Fruit fly (Drosophila melanogaster): ENCODE data around the gene Marf.

The Marf gene

DNA sequence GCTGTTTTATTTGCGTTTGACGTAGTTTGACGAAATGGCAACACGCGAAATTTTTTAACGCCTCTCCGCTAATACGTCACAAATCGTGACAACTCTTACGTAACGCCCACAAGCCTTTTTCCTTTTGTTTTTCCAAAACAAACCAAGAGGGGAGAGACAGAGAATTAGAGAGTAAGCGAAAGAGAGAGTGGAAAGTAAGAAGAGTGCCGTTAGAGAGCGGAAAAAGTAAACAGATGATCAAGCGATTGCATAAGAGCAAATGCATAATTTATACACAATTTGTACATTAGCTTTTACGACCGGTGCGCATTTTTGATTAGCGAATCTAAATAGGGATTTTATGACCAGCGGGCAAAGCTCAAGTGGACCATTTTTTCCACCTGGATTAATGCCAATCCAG lies 11.6 kb upstream of the Marf start:
- no peak for TF ChIP-seq Crg-1 (GFP tag; optimal IDR thresholded peaks at IDR 0.05)
- TF ChIP-seq Hr96 (GFP tag; optimal IDR thresholded peaks at IDR 0.05): no peak

DNA sequence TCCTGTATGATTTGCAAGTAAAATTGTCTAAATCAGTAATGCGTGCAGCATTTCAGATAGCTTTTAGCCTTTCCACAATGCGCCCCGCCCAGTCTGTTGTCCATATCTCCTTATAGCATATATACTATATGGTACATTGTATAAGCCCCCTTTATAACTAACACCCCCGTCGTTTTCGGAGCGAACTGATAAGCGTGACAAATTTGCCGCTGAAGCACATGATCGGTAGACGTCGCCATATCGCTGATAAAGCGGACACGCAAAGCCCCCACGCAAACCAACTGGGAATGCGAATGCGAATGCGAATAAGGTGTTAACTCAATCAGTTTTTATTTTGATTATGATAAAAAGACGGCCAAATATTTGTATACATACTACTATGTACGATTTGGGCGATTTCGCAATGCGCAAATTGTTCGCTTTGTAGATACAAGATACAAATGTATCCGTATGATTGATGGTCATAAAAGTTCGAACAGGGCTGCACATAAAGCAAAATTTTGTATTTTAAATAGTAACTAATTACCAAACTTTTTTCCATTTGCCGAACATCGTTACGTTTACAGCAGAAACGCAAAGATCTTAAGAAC lies 10.6 kb upstream of the Marf start:
- TF ChIP-seq tj (GFP tag; optimal IDR thresholded peaks at IDR 0.05): peak; percentile 64
- TF ChIP-seq CG7101 (tag; optimal IDR thresholded peaks at IDR 0.05): peak; percentile 16
- peak; percentile 56 for TF ChIP-seq Mnt (GFP tag; optimal IDR thresholded peaks at IDR 0.05)
- TF ChIP-seq kay (GFP tag; ENCODE audit: borderline replicate concordance): peak; percentile 57
- peak; percentile 15 for TF ChIP-seq CG33017 (tag; optimal IDR thresholded peaks at IDR 0.05)
- TF ChIP-seq CG7045 (GFP tag; optimal IDR thresholded peaks at IDR 0.05): no peak

DNA sequence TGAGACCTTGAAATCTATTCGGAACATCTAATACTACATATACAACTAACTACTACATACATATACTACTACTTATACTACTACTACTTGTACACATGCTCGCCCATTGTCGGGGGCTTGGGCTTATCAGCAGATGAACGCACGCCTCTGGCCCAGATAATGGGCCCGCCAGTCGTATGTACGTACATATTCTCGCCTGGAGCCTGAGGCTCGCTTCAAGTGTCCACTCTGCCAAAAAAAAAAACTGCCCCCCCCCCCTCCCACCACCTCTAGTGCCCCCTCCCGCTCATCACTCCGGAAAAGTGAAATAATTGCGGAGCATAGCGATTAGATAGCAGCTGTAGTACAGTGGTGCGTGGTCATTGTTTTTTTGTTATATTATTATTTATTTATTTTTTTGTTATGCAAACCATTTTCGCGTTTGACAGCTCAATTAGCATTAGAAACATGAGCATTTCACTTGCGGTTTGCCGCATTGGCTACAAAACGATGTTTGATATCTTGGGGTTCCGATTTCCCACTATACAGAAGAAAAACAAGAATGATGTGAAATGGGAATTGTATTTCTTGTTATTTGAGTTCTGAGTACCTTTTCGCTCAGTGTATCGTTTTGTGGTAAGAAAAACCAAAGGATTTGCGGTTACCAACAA lies 8.9 kb upstream of the Marf start:
- TF ChIP-seq cic (GFP tag; optimal IDR thresholded peaks at IDR 0.05): peak; percentile 77
- no peak for TF ChIP-seq CG12768 (GFP tag; optimal IDR thresholded peaks at IDR 0.05)
- TF ChIP-seq CG7101 (tag; optimal IDR thresholded peaks at IDR 0.05): no peak
- peak; percentile 7 for TF ChIP-seq ovo (GFP tag; optimal IDR thresholded peaks at IDR 0.05)
- TF ChIP-seq toe (GFP tag; optimal IDR thresholded peaks at IDR 0.05): no peak
- peak; percentile 23 for TF ChIP-seq tj (GFP tag; optimal IDR thresholded peaks at IDR 0.05)

DNA sequence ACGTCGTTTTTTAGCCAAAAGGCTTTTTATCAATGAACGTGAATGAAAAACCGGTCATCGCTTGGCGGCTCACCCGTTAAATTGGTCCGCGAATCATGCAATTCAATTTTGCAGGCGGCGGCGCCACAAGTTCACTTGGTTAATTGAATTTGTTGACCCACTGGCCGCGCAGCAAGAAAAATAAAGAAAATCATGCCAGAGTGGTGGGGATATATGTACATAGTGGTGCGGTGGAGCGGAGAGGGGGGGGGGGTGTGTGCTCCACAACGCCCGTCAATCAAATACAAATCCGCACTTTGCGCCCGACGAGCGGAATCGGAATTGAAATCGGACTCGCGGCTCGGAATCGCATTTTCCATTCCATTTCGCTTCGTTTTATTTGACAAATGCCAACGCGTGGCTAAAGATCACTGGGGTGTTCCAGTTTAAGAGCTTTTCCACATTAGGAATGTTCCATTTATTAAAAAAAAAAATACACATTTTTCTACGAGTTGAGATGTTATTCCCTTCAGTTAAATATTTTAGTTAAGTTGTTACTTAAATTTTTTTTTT lies 8.2 kb upstream of the Marf start:
- TF ChIP-seq pad (GFP tag; optimal IDR thresholded peaks at IDR 0.05) (no peak), CG7045 (GFP tag; optimal IDR thresholded peaks at IDR 0.05) (no peak), Clk (GFP tag; optimal IDR thresholded peaks at IDR 0.05) (no peak), CG33017 (tag; optimal IDR thresholded peaks at IDR 0.05) (no peak), ovo (GFP tag; optimal IDR thresholded peaks at IDR 0.05) (no peak), toe (GFP tag; optimal IDR thresholded peaks at IDR 0.05) (no peak), CG11617 (GFP tag; optimal IDR thresholded peaks at IDR 0.05) (no peak), Hr96 (GFP tag; optimal IDR thresholded peaks at IDR 0.05) (no peak), CG14711 (tag; optimal IDR thresholded peaks at IDR 0.05) (no peak), CG7101 (tag; optimal IDR thresholded peaks at IDR 0.05) (peak; percentile 35), cic (GFP tag; optimal IDR thresholded peaks at IDR 0.05) (peak; percentile 26), Crg-1 (GFP tag; optimal IDR thresholded peaks at IDR 0.05) (no peak), kay (GFP tag; ENCODE audit: borderline replicate concordance) (no peak), CG12768 (GFP tag; optimal IDR thresholded peaks at IDR 0.05) (peak; percentile 55), tj (GFP tag; optimal IDR thresholded peaks at IDR 0.05) (no peak), bab1 (GFP tag; optimal IDR thresholded peaks at IDR 0.05) (no peak), Mnt (GFP tag; optimal IDR thresholded peaks at IDR 0.05) (no peak), CG5204 (GFP tag; optimal IDR thresholded peaks at IDR 0.05) (no peak), CG1620 (GFP tag; optimal IDR thresholded peaks at IDR 0.05) (no peak), cnc (optimal IDR thresholded peaks at IDR 0.05) (no peak)

- TF ChIP-seq cnc (optimal IDR thresholded peaks at IDR 0.05) (no peak), tj (GFP tag; optimal IDR thresholded peaks at IDR 0.05) (peak; percentile 12), CG14711 (tag; optimal IDR thresholded peaks at IDR 0.05) (no peak), CG1620 (GFP tag; optimal IDR thresholded peaks at IDR 0.05) (no peak), Mnt (GFP tag; optimal IDR thresholded peaks at IDR 0.05) (no peak), CG12768 (GFP tag; optimal IDR thresholded peaks at IDR 0.05) (no peak), CG11617 (GFP tag; optimal IDR thresholded peaks at IDR 0.05) (no peak), ovo (GFP tag; optimal IDR thresholded peaks at IDR 0.05) (no peak), kay (GFP tag; ENCODE audit: borderline replicate concordance) (peak; percentile 75), Crg-1 (GFP tag; optimal IDR thresholded peaks at IDR 0.05) (no peak), toe (GFP tag; optimal IDR thresholded peaks at IDR 0.05) (no peak), bab1 (GFP tag; optimal IDR thresholded peaks at IDR 0.05) (no peak), CG7045 (GFP tag; optimal IDR thresholded peaks at IDR 0.05) (no peak), CG33017 (tag; optimal IDR thresholded peaks at IDR 0.05) (no peak), CG5204 (GFP tag; optimal IDR thresholded peaks at IDR 0.05) (no peak), Clk (GFP tag; optimal IDR thresholded peaks at IDR 0.05) (no peak), Hr96 (GFP tag; optimal IDR thresholded peaks at IDR 0.05) (no peak)
Measured at dm6 chrX:6358198-6358597, 7.6 kb upstream of the Marf start.

DNA sequence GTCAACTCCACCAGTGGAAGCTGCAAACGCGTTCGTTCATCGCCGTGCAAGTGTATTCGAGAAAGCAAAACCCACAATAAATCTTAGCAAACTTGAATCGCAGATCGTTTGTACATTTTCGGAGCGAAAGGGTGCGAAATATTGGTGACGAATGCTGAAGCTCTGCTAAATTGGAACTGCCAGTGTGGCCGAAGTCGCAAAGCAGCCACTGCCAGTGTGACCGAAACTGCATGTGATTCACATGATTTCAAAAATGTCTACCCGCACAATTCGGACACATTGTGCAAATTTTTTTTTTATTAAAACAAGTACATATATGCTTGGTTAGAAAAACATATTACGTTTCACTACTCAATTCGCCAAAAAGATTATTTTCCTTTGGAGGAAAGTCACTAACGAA lies 4.5 kb upstream of the Marf start:
- TF ChIP-seq bab1 (GFP tag; optimal IDR thresholded peaks at IDR 0.05) (no peak), CG33017 (tag; optimal IDR thresholded peaks at IDR 0.05) (no peak), cic (GFP tag; optimal IDR thresholded peaks at IDR 0.05) (no peak), CG1620 (GFP tag; optimal IDR thresholded peaks at IDR 0.05) (no peak), ovo (GFP tag; optimal IDR thresholded peaks at IDR 0.05) (no peak), CG7045 (GFP tag; optimal IDR thresholded peaks at IDR 0.05) (no peak), cnc (optimal IDR thresholded peaks at IDR 0.05) (no peak), CG5204 (GFP tag; optimal IDR thresholded peaks at IDR 0.05) (no peak), Mnt (GFP tag; optimal IDR thresholded peaks at IDR 0.05) (no peak)

DNA sequence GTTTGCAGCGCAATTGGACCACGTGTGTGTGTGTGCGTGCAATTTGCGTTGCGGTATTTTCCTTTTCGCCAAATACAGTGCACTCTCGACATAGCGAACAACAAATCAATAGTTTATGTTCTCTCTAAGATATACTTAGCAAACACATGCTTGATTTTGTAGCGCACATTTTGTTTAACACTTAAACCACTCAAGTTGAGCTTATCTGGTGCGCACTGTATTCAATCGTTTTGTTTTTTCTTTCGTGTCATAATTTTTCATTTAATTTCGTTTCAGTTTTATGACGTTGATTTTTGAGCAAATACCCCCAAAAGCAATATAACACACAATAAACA lies 575 bp downstream of the Marf start:
- peak; percentile 98 for TF ChIP-seq CG7101 (tag; optimal IDR thresholded peaks at IDR 0.05)
- peak; percentile 93 for TF ChIP-seq Crg-1 (GFP tag; optimal IDR thresholded peaks at IDR 0.05)
- peak; percentile 89 for TF ChIP-seq toe (GFP tag; optimal IDR thresholded peaks at IDR 0.05)
- peak; percentile 94 for TF ChIP-seq CG11617 (GFP tag; optimal IDR thresholded peaks at IDR 0.05)
- peak; percentile 87 for TF ChIP-seq pad (GFP tag; optimal IDR thresholded peaks at IDR 0.05)
- peak; percentile 97 for TF ChIP-seq bab1 (GFP tag; optimal IDR thresholded peaks at IDR 0.05)
- TF ChIP-seq CG1620 (GFP tag; optimal IDR thresholded peaks at IDR 0.05): peak; percentile 94
- peak; percentile 71 for TF ChIP-seq ovo (GFP tag; optimal IDR thresholded peaks at IDR 0.05)
- peak; percentile 4 for TF ChIP-seq kay (GFP tag; ENCODE audit: borderline replicate concordance)
- peak; percentile 93 for TF ChIP-seq CG14711 (tag; optimal IDR thresholded peaks at IDR 0.05)
- TF ChIP-seq cnc (optimal IDR thresholded peaks at IDR 0.05): no peak
- peak; percentile 95 for TF ChIP-seq Mnt (GFP tag; optimal IDR thresholded peaks at IDR 0.05)
- peak; percentile 89 for TF ChIP-seq cic (GFP tag; optimal IDR thresholded peaks at IDR 0.05)
- TF ChIP-seq Hr96 (GFP tag; optimal IDR thresholded peaks at IDR 0.05): peak; percentile 93
- peak; percentile 82 for TF ChIP-seq Clk (GFP tag; optimal IDR thresholded peaks at IDR 0.05)
- peak; percentile 90 for TF ChIP-seq CG5204 (GFP tag; optimal IDR thresholded peaks at IDR 0.05)
- TF ChIP-seq CG12768 (GFP tag; optimal IDR thresholded peaks at IDR 0.05): peak; percentile 95
- peak; percentile 92 for TF ChIP-seq CG33017 (tag; optimal IDR thresholded peaks at IDR 0.05)
- peak; percentile 93 for TF ChIP-seq CG7045 (GFP tag; optimal IDR thresholded peaks at IDR 0.05)
- peak; percentile 78 for TF ChIP-seq tj (GFP tag; optimal IDR thresholded peaks at IDR 0.05)
